Fruit fly (Drosophila melanogaster): ENCODE results near the gene mRpS34.

Gene mRpS34

dm6 chr3L:16357187-16357728, 9.4 kb downstream of the mRpS34 start:
- TF ChIP-seq Dif (GFP tag; optimal IDR thresholded peaks at IDR 0.05; ENCODE audit: partially characterized antibody) (no peak), sage (GFP tag; optimal IDR thresholded peaks at IDR 0.05) (no peak), usp (GFP tag; optimal IDR thresholded peaks at IDR 0.05) (no peak), woc (GFP tag; optimal IDR thresholded peaks at IDR 0.05) (no peak), lola (GFP tag; optimal IDR thresholded peaks at IDR 0.05) (no peak), foxo (GFP tag; optimal IDR thresholded peaks at IDR 0.05) (no peak), sv (GFP tag; optimal IDR thresholded peaks at IDR 0.05) (no peak), ey (GFP tag; optimal IDR thresholded peaks at IDR 0.05) (no peak), CG9705 (GFP tag; optimal IDR thresholded peaks at IDR 0.05) (no peak), tai (GFP tag; optimal IDR thresholded peaks at IDR 0.05) (no peak), Dfd (GFP tag; optimal IDR thresholded peaks at IDR 0.05) (no peak), Hr83 (GFP tag; optimal IDR thresholded peaks at IDR 0.05; ENCODE audit: poor library complexity, severe bottlenecking) (no peak), jim (GFP tag; optimal IDR thresholded peaks at IDR 0.05) (no peak), Myc (optimal IDR thresholded peaks at IDR 0.05) (no peak)

dm6 chr3L:16357860-16358259, 10.0 kb downstream of the mRpS34 start:
- TF ChIP-seq woc (GFP tag; optimal IDR thresholded peaks at IDR 0.05), result no peak

- no peak for TF ChIP-seq sv (GFP tag; optimal IDR thresholded peaks at IDR 0.05)
- no peak for TF ChIP-seq h (GFP tag; optimal IDR thresholded peaks at IDR 0.05)
- no peak for TF ChIP-seq pan (optimal IDR thresholded peaks at IDR 0.05)
- no peak for TF ChIP-seq foxo (GFP tag; optimal IDR thresholded peaks at IDR 0.05)
- no peak for TF ChIP-seq fru (GFP tag; optimal IDR thresholded peaks at IDR 0.05)
- TF ChIP-seq sage (GFP tag; optimal IDR thresholded peaks at IDR 0.05), result no peak
- TF ChIP-seq CG32264 (GFP tag; optimal IDR thresholded peaks at IDR 0.05), result no peak
- TF ChIP-seq CrebA (GFP tag; optimal IDR thresholded peaks at IDR 0.05; ENCODE audit: borderline replicate concordance), result no peak
- no peak for TF ChIP-seq Jra (GFP tag; optimal IDR thresholded peaks at IDR 0.05)
- TF ChIP-seq ey (GFP tag; optimal IDR thresholded peaks at IDR 0.05), result no peak
- TF ChIP-seq jim (GFP tag; optimal IDR thresholded peaks at IDR 0.05), result no peak
- TF ChIP-seq dsf (GFP tag; optimal IDR thresholded peaks at IDR 0.05; ENCODE audit: borderline replicate concordance), result no peak
These were observed 11.4 kb downstream of the mRpS34 start, which contains the start of gene ringer for dm6 chr3L:16359219-16359748. Gene ringer, minus strand, starts transcription at chr3L:16359428.

dm6 chr3L:16359795-16360194, 11.9 kb downstream of the mRpS34 start:
- no peak for TF ChIP-seq dl (GFP tag; optimal IDR thresholded peaks at IDR 0.05; ENCODE audit: insufficient read depth in 1 of 2, partially characterized antibody in 2 of 2)
- TF ChIP-seq CG32264 (GFP tag; optimal IDR thresholded peaks at IDR 0.05), result no peak
- TF ChIP-seq CG9705 (GFP tag; optimal IDR thresholded peaks at IDR 0.05), result no peak
- peak; percentile 1 for TF ChIP-seq brk (GFP tag; optimal IDR thresholded peaks at IDR 0.05)
- peak; percentile 1 for TF ChIP-seq Hr83 (GFP tag; optimal IDR thresholded peaks at IDR 0.05; ENCODE audit: poor library complexity, severe bottlenecking)
- peak; percentile 16 for TF ChIP-seq rgr (GFP tag; optimal IDR thresholded peaks at IDR 0.05)
- TF ChIP-seq usp (GFP tag; optimal IDR thresholded peaks at IDR 0.05), result no peak
- no peak for TF ChIP-seq Sp1 (GFP tag; optimal IDR thresholded peaks at IDR 0.05)
- TF ChIP-seq Myc (optimal IDR thresholded peaks at IDR 0.05), result no peak
- no peak for TF ChIP-seq Vsx2 (GFP tag; optimal IDR thresholded peaks at IDR 0.05; ENCODE audit: partially characterized antibody)
- TF ChIP-seq GATAd (GFP tag; optimal IDR thresholded peaks at IDR 0.05), result no peak
- no peak for TF ChIP-seq h (GFP tag; optimal IDR thresholded peaks at IDR 0.05)
- TF ChIP-seq CrebA (GFP tag; optimal IDR thresholded peaks at IDR 0.05; ENCODE audit: borderline replicate concordance), result no peak
- no peak for TF ChIP-seq woc (GFP tag; optimal IDR thresholded peaks at IDR 0.05)

- peak; percentile 59 for TF ChIP-seq OdsH (GFP tag; optimal IDR thresholded peaks at IDR 0.05)
- TF ChIP-seq dl (GFP tag; optimal IDR thresholded peaks at IDR 0.05; ENCODE audit: insufficient read depth in 1 of 2, partially characterized antibody in 2 of 2), result no peak
- no peak for TF ChIP-seq dsf (GFP tag; optimal IDR thresholded peaks at IDR 0.05; ENCODE audit: borderline replicate concordance)
- TF ChIP-seq rgr (GFP tag; optimal IDR thresholded peaks at IDR 0.05), result peak; percentile 56
- TF ChIP-seq CG32264 (GFP tag; optimal IDR thresholded peaks at IDR 0.05), result no peak
- peak in 1 of 2 experiments; percentile 61 for TF ChIP-seq foxo (GFP tag; optimal IDR thresholded peaks at IDR 0.05)
- TF ChIP-seq sage (GFP tag; optimal IDR thresholded peaks at IDR 0.05), result no peak
- TF ChIP-seq CrebA (GFP tag; optimal IDR thresholded peaks at IDR 0.05; ENCODE audit: borderline replicate concordance), result no peak
- peak; percentile 73 for TF ChIP-seq fru (GFP tag; optimal IDR thresholded peaks at IDR 0.05)
- TF ChIP-seq Rel (GFP tag; optimal IDR thresholded peaks at IDR 0.05), result no peak
- TF ChIP-seq Rel (tag; optimal IDR thresholded peaks at IDR 0.05), result no peak
- no peak for TF ChIP-seq tai (GFP tag; optimal IDR thresholded peaks at IDR 0.05)
- no peak for TF ChIP-seq Mio (GFP tag; optimal IDR thresholded peaks at IDR 0.05)
- TF ChIP-seq ey (GFP tag; optimal IDR thresholded peaks at IDR 0.05), result peak; percentile 57
- TF ChIP-seq psq (GFP tag; optimal IDR thresholded peaks at IDR 0.05), result peak; percentile 53
- peak; percentile 51 for TF ChIP-seq br (GFP tag; optimal IDR thresholded peaks at IDR 0.05)
- peak; percentile 74 for TF ChIP-seq HLH106 (tag; optimal IDR thresholded peaks at IDR 0.05)
- no peak for TF ChIP-seq Hr83 (GFP tag; optimal IDR thresholded peaks at IDR 0.05; ENCODE audit: poor library complexity, severe bottlenecking)
- TF ChIP-seq Jra (GFP tag; optimal IDR thresholded peaks at IDR 0.05), result no peak
- TF ChIP-seq CG9705 (GFP tag; optimal IDR thresholded peaks at IDR 0.05), result peak; percentile 15
- TF ChIP-seq Dfd (GFP tag; optimal IDR thresholded peaks at IDR 0.05), result no peak
- TF ChIP-seq h (GFP tag; optimal IDR thresholded peaks at IDR 0.05), result peak; percentile 69
- TF ChIP-seq Abd-B (GFP tag; optimal IDR thresholded peaks at IDR 0.05), result no peak
- peak; percentile 25 for TF ChIP-seq dmrt93B (GFP tag; optimal IDR thresholded peaks at IDR 0.05)
- TF ChIP-seq Myc (optimal IDR thresholded peaks at IDR 0.05), result no peak
- no peak for TF ChIP-seq Hr78 (GFP tag; optimal IDR thresholded peaks at IDR 0.05)
- no peak for TF ChIP-seq Vsx2 (GFP tag; optimal IDR thresholded peaks at IDR 0.05; ENCODE audit: partially characterized antibody)
These were observed 13.4 kb downstream of the mRpS34 start for dm6 chr3L:16361200-16361815.

All from whole organism, wandering third instar larva.